Fruit fly (Drosophila melanogaster) whole organism, pupa: ENCODE measurements around the gene CG42788.

ENCODE experiments used
- CG10348 ChIP-seq: fragments of 200-800 bp; sonication (Bioruptor generic); IDR thresholded peaks from 2 replicates; pipeline ENCODE4 v1.3.6; 2022; ENCODE audit warnings: missing biosample characterization, missing genetic modification characterization
- CG12605 ChIP-seq: fragments of 200-800 bp; sonication (Bioruptor generic); IDR thresholded peaks from 2 replicates; pipeline ENCODE4 v1.3.6; 2022; ENCODE audit warnings: missing biosample characterization, missing genetic modification characterization
- CG13204 ChIP-seq: fragments of 200-800 bp; sonication (Bioruptor generic); optimal IDR thresholded peaks from 2 replicates; lab custom pipeline; 2018; ENCODE audit warnings: missing biosample characterization, mild to moderate bottlenecking, missing genetic modification characterization, moderate library complexity
- CG14655 ChIP-seq: fragments of 200-800 bp; sonication (Bioruptor generic); optimal IDR thresholded peaks from 3 replicates; lab custom pipeline; 2017; ENCODE audit warnings: mild to moderate bottlenecking, missing biosample characterization, missing genetic modification reagents, missing genetic modification characterization
- CG15710 ChIP-seq: fragments of 200-800 bp; sonication (Bioruptor generic); optimal IDR thresholded peaks from 2 replicates; lab custom pipeline; 2018; ENCODE audit warnings: missing biosample characterization, mild to moderate bottlenecking, missing genetic modification characterization, moderate library complexity
- CG17806 ChIP-seq: fragments of 200-800 bp; sonication (Bioruptor generic); optimal IDR thresholded peaks from 2 replicates; lab custom pipeline; 2018; ENCODE audit warnings: missing biosample characterization, mild to moderate bottlenecking, missing genetic modification characterization, moderate library complexity
- CG32121 ChIP-seq: fragments of 200-800 bp; sonication (Bioruptor generic); IDR thresholded peaks from 2 replicates; pipeline ENCODE4 v1.3.6; 2022; ENCODE audit warnings: missing biosample characterization, missing genetic modification characterization
- CG34367 ChIP-seq: fragments of 200-800 bp; sonication (Bioruptor generic); optimal IDR thresholded peaks from 2 replicates; lab custom pipeline; 2018; ENCODE audit warnings: missing biosample characterization, mild to moderate bottlenecking, missing genetic modification characterization
- CG4496 ChIP-seq: fragments of 200-800 bp; sonication (Bioruptor generic); IDR thresholded peaks from 3 replicates; pipeline ENCODE4 v1.3.6; 2022; ENCODE audit warnings: missing biosample characterization, missing genetic modification characterization
- CG8159 ChIP-seq: fragments of 200-800 bp; sonication (Bioruptor generic); optimal IDR thresholded peaks from 3 replicates; lab custom pipeline; 2018; ENCODE audit warnings: missing biosample characterization, mild to moderate bottlenecking, missing genetic modification characterization, moderate library complexity
- CG8301 ChIP-seq: fragments of 200-800 bp; sonication (Bioruptor generic); optimal IDR thresholded peaks from 2 replicates; lab custom pipeline; 2018; ENCODE audit warnings: missing biosample characterization, mild to moderate bottlenecking, missing genetic modification characterization
- CG9948 ChIP-seq: fragments of 200-800 bp; sonication (Bioruptor generic); optimal IDR thresholded peaks from 2 replicates; lab custom pipeline; 2018; ENCODE audit warnings: missing biosample characterization, mild to moderate bottlenecking, missing genetic modification characterization, moderate library complexity
- D1 ChIP-seq: fragments of 200-800 bp; sonication (Bioruptor generic); optimal IDR thresholded peaks from 2 replicates; lab custom pipeline; 2018; ENCODE audit warnings: missing biosample characterization, mild to moderate bottlenecking, missing genetic modification characterization, moderate library complexity
- EcR ChIP-seq: fragments of 200-800 bp; sonication (Bioruptor generic); optimal IDR thresholded peaks from 3 replicates; lab custom pipeline; 2019; ENCODE audit warnings: missing biosample characterization, missing genetic modification characterization, mild to moderate bottlenecking, moderate library complexity, missing genetic modification reagents
- Ets98B ChIP-seq: fragments of 200-800 bp; sonication (Bioruptor generic); IDR thresholded peaks from 2 replicates; pipeline ENCODE4 v1.3.6; 2022; ENCODE audit warnings: missing biosample characterization, missing genetic modification characterization
- Pif1A ChIP-seq: fragments of 200-800 bp; sonication (Bioruptor generic); optimal IDR thresholded peaks from 3 replicates; lab custom pipeline; 2016; ENCODE audit warnings: missing biosample characterization, missing genetic modification characterization
- Pif1B ChIP-seq: fragments of 200-800 bp; sonication (Bioruptor generic); optimal IDR thresholded peaks from 3 replicates; lab custom pipeline; 2016; ENCODE audit warnings: missing biosample characterization, missing genetic modification characterization
- Snoo ChIP-seq: fragments of 200-800 bp; sonication (Bioruptor generic); optimal IDR thresholded peaks from 3 replicates; lab custom pipeline; 2017; ENCODE audit warnings: missing biosample characterization, mild to moderate bottlenecking, missing genetic modification characterization, inconsistent platforms
- fd96Ca ChIP-seq: fragments of 200-800 bp; sonication (Bioruptor generic); IDR thresholded peaks from 3 replicates; pipeline ENCODE4 v1.3.6; 2022; ENCODE audit warnings: missing biosample characterization, missing genetic modification characterization
- gl ChIP-seq: fragments of 200-800 bp; sonication (Bioruptor generic); optimal IDR thresholded peaks from 2 replicates; lab custom pipeline; 2018; ENCODE audit warnings: missing biosample characterization, mild to moderate bottlenecking, missing genetic modification characterization
- rn ChIP-seq: fragments of 200-800 bp; sonication (Bioruptor generic); IDR thresholded peaks from 2 replicates; pipeline ENCODE4 v1.3.6; 2022; ENCODE audit warnings: missing biosample characterization, missing genetic modification characterization

CG42788 gene

DNA sequence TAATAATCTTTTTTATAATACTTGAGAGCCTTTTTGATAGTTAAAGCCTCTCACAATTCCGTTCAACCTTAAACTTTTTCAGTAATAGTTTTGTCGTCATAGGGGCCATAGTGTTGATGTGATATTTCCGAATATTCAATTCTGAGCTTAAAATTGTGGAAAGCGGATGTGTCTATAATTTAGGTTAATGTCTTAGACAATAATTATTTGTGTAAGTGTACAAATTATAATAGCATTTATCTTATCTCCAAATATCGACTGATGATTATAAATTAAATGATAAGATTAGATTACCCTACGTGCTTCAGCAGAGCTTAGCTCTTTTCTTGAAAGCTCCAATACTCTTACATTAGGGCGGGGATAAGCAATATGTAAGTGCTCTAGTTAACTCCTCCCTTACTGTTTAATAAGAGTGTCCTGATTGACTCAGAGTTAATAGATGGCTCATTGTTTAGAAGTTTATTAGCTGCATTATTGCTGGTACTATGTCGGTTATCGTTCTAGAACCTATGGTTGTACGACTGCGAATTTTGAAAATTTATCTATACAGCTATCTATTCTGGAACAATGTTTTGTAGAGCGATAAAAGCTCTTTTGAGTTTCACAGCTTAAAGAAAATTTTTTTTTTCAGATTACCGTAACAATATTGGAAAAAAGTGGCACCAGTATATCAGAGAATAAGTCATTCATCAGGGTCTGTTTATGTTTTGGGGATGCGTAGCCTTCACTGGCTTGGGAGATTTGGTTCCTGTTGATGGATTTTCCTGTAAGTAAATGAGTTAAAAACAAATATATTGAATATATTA lies 7.5 kb upstream of the CG42788 start:
- TF ChIP-seq CG9948 (tag; lab: Kevin White, UChicago) (no peak), Snoo (tag; lab: Kevin White, UChicago) (peak; percentile 21)

DNA sequence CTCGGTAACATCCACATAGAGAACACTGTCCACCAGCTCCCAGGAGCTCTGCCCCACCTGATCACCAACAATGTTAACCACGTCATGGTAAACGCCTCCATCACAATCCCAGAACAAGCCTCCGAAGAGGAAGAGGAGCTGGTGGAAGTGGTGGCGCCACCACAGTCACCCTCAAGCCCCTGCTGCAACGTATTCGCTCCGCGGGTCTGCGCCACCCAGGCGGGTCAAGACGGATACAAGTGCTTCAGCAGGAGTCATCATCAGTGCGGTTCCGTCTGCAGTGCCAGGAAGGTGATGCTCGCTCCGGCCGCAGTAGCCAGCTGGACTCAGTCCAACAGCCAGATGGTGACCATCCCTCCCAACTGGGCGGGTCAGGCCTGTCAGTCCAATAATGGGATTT lies 6.5 kb upstream of the CG42788 start:
- TF ChIP-seq CG10348 (no peak), CG32121 (no peak), CG9948 (tag; lab: Kevin White, UChicago) (no peak), CG17806 (tag; lab: Kevin White, UChicago) (no peak), CG15710 (tag; lab: Kevin White, UChicago) (no peak), D1 (tag; lab: Kevin White, UChicago) (no peak), CG13204 (GFP tag; lab: Kevin White, UChicago) (no peak), EcR (GFP tag; lab: Kevin White, UChicago) (no peak), CG8159 (tag; lab: Kevin White, UChicago) (no peak), Pif1A (no peak), CG12605 (no peak)
- TF ChIP-seq, all 21 proteins: peak for 0

DNA sequence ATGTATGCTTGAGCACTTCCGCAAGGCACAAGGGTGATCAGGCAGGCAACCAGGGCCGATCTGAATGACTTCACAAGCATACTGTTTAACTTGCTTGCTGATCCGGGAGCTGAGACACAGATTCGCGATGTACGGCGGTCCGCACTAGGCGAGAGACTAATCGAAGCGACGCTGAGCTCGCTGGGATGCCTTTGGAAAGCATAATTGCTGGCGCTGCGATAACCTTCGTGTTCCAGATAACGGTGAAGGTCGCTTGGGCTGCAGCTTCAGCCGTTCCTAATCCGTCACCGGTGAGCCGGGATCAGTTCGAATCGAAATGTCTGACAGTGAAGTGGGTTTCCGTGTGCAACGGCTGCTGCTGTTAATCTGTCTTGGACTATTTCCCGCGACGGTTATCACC lies 5.1 kb upstream of the CG42788 start, which contains the start of the genes CG6912 and CG3984:
Gene CG6912, minus strand, starts transcription at position 159 of the 400 bp plus-strand sequence.
Gene CG3984, plus strand, starts transcription at position 303 of the 400 bp plus-strand sequence.
- TF ChIP-seq EcR (GFP tag; lab: Kevin White, UChicago) (no peak), Snoo (tag; lab: Kevin White, UChicago) (no peak), CG10348 (no peak), CG8159 (tag; lab: Kevin White, UChicago) (no peak), D1 (tag; lab: Kevin White, UChicago) (no peak), Pif1B (no peak), CG12605 (no peak), fd96Ca (GFP tag; lab: Robert Waterston, UW) (no peak), Pif1A (no peak), rn (GFP tag; lab: Robert Waterston, UW) (no peak), CG34367 (tag; lab: Kevin White, UChicago) (no peak), CG13204 (GFP tag; lab: Kevin White, UChicago) (no peak)

DNA sequence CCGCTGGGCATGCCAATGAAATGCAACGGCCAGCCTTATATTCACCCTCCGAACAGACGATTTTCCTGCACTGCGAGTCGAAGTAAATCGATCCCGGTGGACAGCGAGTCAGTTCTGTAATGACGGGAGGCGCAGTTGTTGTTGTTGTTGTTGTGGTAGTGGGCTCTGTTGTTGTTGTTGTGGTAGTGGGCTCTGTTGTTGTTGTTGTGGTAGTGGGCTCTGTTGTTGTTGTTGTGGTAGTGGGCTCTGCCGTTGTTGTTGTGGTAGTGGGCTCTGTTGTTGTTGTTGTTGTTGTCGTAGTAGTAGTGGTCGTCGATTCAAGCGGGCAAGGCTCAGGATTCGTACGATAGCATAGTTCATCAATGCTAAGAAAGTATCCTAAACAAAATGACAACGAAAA lies 4.3 kb upstream of the CG42788 start:
- no peak for TF ChIP-seq Ets98B
- TF ChIP-seq CG32121 = no peak
- TF ChIP-seq Snoo (tag; lab: Kevin White, UChicago) = no peak
- TF ChIP-seq fd96Ca (GFP tag; lab: Robert Waterston, UW) = no peak
- TF ChIP-seq CG14655 (GFP tag; lab: Kevin White, UChicago) = no peak
- no peak for TF ChIP-seq CG12605
- TF ChIP-seq CG17806 (tag; lab: Kevin White, UChicago) = no peak
- no peak for TF ChIP-seq Pif1B
- TF ChIP-seq gl (tag; lab: Kevin White, UChicago) = no peak
- TF ChIP-seq CG8159 (tag; lab: Kevin White, UChicago) = no peak
- no peak for TF ChIP-seq CG15710 (tag; lab: Kevin White, UChicago)
- TF ChIP-seq EcR (GFP tag; lab: Kevin White, UChicago) = no peak
- TF ChIP-seq CG13204 (GFP tag; lab: Kevin White, UChicago) = no peak
- TF ChIP-seq CG9948 (tag; lab: Kevin White, UChicago) = no peak

DNA sequence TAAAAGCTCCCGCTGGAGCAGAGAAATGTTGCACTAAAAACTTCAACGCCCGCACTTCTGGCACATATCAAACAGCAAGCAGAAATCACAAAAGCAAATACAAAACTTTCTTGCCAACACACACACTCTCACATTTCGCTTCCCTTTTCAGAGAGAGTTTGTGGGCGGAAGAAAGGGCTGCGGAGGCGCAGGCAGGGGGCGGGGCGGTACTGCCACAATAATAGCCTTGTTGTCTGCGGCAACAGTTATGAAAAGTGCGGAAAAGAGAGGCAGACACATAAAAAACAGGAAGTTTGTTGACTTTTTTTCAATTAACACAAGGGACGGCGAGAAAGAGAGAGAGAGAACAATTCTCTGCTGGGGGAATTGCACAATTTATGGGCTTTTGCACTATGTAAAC lies 853 bp downstream of the CG42788 start:
- TF ChIP-seq CG9948 (tag; lab: Kevin White, UChicago) (no peak), CG32121 (no peak), EcR (GFP tag; lab: Kevin White, UChicago) (peak; percentile 54), Pif1A (no peak), CG12605 (no peak), CG13204 (GFP tag; lab: Kevin White, UChicago) (peak; percentile 25), CG8301 (tag; lab: Kevin White, UChicago) (no peak), gl (tag; lab: Kevin White, UChicago) (no peak)
- TF ChIP-seq, all 21 proteins: peak for 2

DNA sequence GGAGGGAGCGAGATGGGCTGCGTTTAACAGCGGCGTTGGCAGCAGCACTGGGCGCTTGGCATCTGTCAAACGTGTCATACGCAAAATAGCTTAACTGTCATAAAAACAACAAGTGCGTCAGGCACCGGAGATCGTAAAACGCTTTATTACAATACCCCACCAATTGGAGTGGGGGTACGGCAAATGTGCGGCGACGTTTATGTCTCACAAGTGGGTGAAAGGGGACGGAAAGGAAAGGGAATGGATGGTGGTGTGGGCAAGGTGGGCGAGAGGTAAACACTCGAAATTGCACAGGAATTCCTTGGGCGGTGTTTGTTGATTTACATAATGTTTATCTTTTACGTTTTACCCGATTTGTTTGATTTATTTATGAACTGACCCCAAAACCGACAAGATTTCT lies 1.7 kb downstream of the CG42788 start:
- TF ChIP-seq CG34367 (tag; lab: Kevin White, UChicago) (no peak), CG15710 (tag; lab: Kevin White, UChicago) (no peak), EcR (GFP tag; lab: Kevin White, UChicago) (no peak), Ets98B (no peak), Pif1A (no peak), rn (GFP tag; lab: Robert Waterston, UW) (no peak), CG14655 (GFP tag; lab: Kevin White, UChicago) (no peak), CG17806 (tag; lab: Kevin White, UChicago) (no peak), Snoo (tag; lab: Kevin White, UChicago) (no peak), Pif1B (no peak), CG13204 (GFP tag; lab: Kevin White, UChicago) (no peak), fd96Ca (GFP tag; lab: Robert Waterston, UW) (no peak), CG4496 (no peak), CG10348 (no peak), CG8159 (tag; lab: Kevin White, UChicago) (no peak), gl (tag; lab: Kevin White, UChicago) (no peak), CG8301 (tag; lab: Kevin White, UChicago) (no peak)
